Fruit fly (Drosophila melanogaster): ENCODE results near the gene CG15525.

- TF ChIP-seq pan (optimal IDR thresholded peaks at IDR 0.05), result no peak
- TF ChIP-seq psq (optimal IDR thresholded peaks at IDR 0.05), result no peak
- no peak for TF ChIP-seq usp (GFP tag; optimal IDR thresholded peaks at IDR 0.05)
- TF ChIP-seq EcR (GFP tag; optimal IDR thresholded peaks at IDR 0.05), result no peak
- TF ChIP-seq Dll (optimal IDR thresholded peaks at IDR 0.05), result no peak
- TF ChIP-seq CG8478 (optimal IDR thresholded peaks at IDR 0.05), result no peak
Measured at dm6 chr3R:29983886-29984285, 13.6 kb downstream of the CG15525 start.
